Worm (Caenorhabditis elegans) whole organism, L4 larva: ENCODE results near the gene H05C05.2.

Experiments
- aly-2 ChIP-seq: sonication (generic microtip); optimal IDR thresholded peaks from 2 replicates; lab custom pipeline; 2018; ENCODE audit warnings: missing biosample characterization, missing genetic modification characterization
- ceh-28 ChIP-seq: fragments of 150-350 bp; optimal IDR thresholded peaks from 2 replicates; lab custom pipeline; 2014; ENCODE audit warnings: missing biosample characterization, missing genetic modification reagents, missing genetic modification characterization
- egl-27 ChIP-seq: sonication (generic microtip); optimal IDR thresholded peaks from 3 replicates; lab custom pipeline; 2017; ENCODE audit warnings: missing biosample characterization, missing genetic modification reagents, missing genetic modification characterization
- hmg-1.1 ChIP-seq: fragments of 200-800 bp; sonication (Bioruptor generic); IDR thresholded peaks from 2 replicates; pipeline ENCODE4 v1.3.6; 2022; ENCODE audit warnings: missing genetic modification reagents, missing genetic modification characterization, missing compliant biosample characterization
- lin-15B ChIP-seq: fragments of 150-350 bp; sonication (generic microtip); optimal IDR thresholded peaks from 3 replicates; lab custom pipeline; 2014; ENCODE audit warnings: missing biosample characterization, missing genetic modification characterization
- lin-38 ChIP-seq: fragments of 200-800 bp; sonication (Bioruptor generic); IDR thresholded peaks from 2 replicates; pipeline ENCODE4 v1.3.6; 2022; ENCODE audit warnings: missing genetic modification reagents, missing genetic modification characterization, missing compliant biosample characterization
- mep-1 ChIP-seq: fragments of 150-350 bp; sonication (generic microtip); optimal IDR thresholded peaks from 3 replicates; lab custom pipeline; 2014; ENCODE audit warnings: missing biosample characterization, missing genetic modification characterization
- mxl-2 ChIP-seq: fragments of 200-800 bp; sonication (Bioruptor generic); conservative IDR thresholded peaks from 2 replicates; pipeline ENCODE4 v1.3.6; 2022; ENCODE audit warnings: missing genetic modification reagents, missing genetic modification characterization, missing compliant biosample characterization
- pqm-1 ChIP-seq: sonication (generic microtip); optimal IDR thresholded peaks from 2 replicates; lab custom pipeline; 2017; ENCODE audit warnings: missing biosample characterization, missing genetic modification characterization
- skn-1 ChIP-seq: fragments of 150-350 bp; optimal IDR thresholded peaks from 2 replicates; lab custom pipeline; 2014; ENCODE audit warnings: missing biosample characterization, missing genetic modification characterization
- unc-39 ChIP-seq: sonication (generic microtip); optimal IDR thresholded peaks from 2 replicates; lab custom pipeline; 2017; ENCODE audit warnings: missing biosample characterization, missing genetic modification characterization
- zip-2 ChIP-seq: fragments of 150-350 bp; optimal IDR thresholded peaks from 2 replicates; lab custom pipeline; 2014; ENCODE audit warnings: missing biosample characterization, missing genetic modification characterization

DNA sequence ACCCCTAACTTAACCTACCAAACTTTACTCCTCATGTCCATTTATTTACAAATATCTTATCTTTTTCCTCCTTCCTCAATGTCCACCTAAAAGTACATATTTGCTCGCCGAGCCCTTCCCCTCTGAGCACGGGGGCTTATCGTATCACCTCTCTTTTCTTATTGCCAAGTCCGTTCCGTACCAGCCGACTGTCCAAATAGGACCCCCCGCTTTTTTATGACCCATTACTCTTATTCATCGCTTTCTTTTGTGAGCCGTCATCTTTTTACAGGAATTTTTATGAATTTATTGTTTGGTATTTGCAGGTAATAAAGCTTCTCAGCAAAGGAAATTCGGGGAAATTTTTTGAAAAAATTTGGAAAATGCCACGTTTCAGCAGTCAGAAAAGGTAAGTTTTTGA, 16.7 kb upstream of the H05C05.2 start, which contains the start of gene Y55D5A.1:
- TF ChIP-seq aly-2 (tag; lab: Kevin White, UChicago) (no peak), egl-27 (tag; lab: Kevin White, UChicago) (no peak), mxl-2 (GFP tag; lab: Robert Waterston, UW) (no peak), mep-1 (tag; lab: Kevin White, UChicago) (no peak), ceh-28 (tag; lab: Kevin White, UChicago) (no peak), unc-39 (tag; lab: Kevin White, UChicago) (no peak), pqm-1 (tag; lab: Kevin White, UChicago) (no peak), lin-38 (GFP tag; lab: Robert Waterston, UW) (no peak), zip-2 (no peak), hmg-1.1 (GFP tag; lab: Robert Waterston, UW) (no peak), skn-1 (no peak), lin-15B (tag; lab: Kevin White, UChicago) (no peak)
